Worm (Caenorhabditis elegans) whole organism, young adult: Measurements from ENCODE around the gene phat-8.

Experiments used
- B0261.1 ChIP-seq: sonication (generic microtip); optimal IDR thresholded peaks from 2 replicates; lab custom pipeline; 2016; ENCODE audit warnings: mild to moderate bottlenecking, missing genetic modification characterization, moderate library complexity, missing compliant biosample characterization
- C06A6.2 ChIP-seq: fragments of 200-800 bp; sonication (Bioruptor generic); conservative IDR thresholded peaks from 2 replicates; pipeline ENCODE4 v1.3.6; 2022; ENCODE audit warnings: missing genetic modification characterization, missing compliant biosample characterization
- D2030.7 ChIP-seq: fragments of 200-800 bp; sonication (Bioruptor generic); IDR thresholded peaks from 2 replicates; pipeline ENCODE4 v1.3.6; 2022; ENCODE audit warnings: missing genetic modification reagents, missing genetic modification characterization, missing compliant biosample characterization
- F37B4.10 ChIP-seq: fragments of 200-800 bp; sonication (Bioruptor generic); IDR thresholded peaks from 2 replicates; pipeline ENCODE4 v1.3.6; 2022; ENCODE audit warnings: missing genetic modification characterization, missing compliant biosample characterization
- F57A8.1 ChIP-seq: fragments of 200-800 bp; sonication (Bioruptor generic); optimal IDR thresholded peaks from 2 replicates; lab custom pipeline; 2018; ENCODE audit warnings: mild to moderate bottlenecking, missing genetic modification characterization, moderate library complexity, missing compliant biosample characterization
- F57C9.4 ChIP-seq: sonication (generic microtip); optimal IDR thresholded peaks from 2 replicates; lab custom pipeline; 2017; ENCODE audit warnings: mild to moderate bottlenecking, missing genetic modification characterization, missing compliant biosample characterization
- Y53F4B.3 ChIP-seq: fragments of 200-800 bp; sonication (Bioruptor generic); IDR thresholded peaks from 2 replicates; pipeline ENCODE4 v1.3.6; 2022; ENCODE audit warnings: missing genetic modification reagents, missing genetic modification characterization, missing compliant biosample characterization
- Y79H2A.3 ChIP-seq: fragments of 200-800 bp; sonication (Bioruptor generic); conservative IDR thresholded peaks from 2 replicates; pipeline ENCODE4 v1.3.6; 2022; ENCODE audit warnings: missing genetic modification reagents, missing genetic modification characterization, missing compliant biosample characterization
- ZK185.1 ChIP-seq: sonication (generic microtip); optimal IDR thresholded peaks from 2 replicates; lab custom pipeline; 2016; ENCODE audit warnings: mild to moderate bottlenecking, missing genetic modification characterization, missing compliant biosample characterization; ENCODE audit not compliant: poor library complexity, severe bottlenecking
- akir-1 ChIP-seq: fragments of 200-800 bp; sonication (Bioruptor generic); optimal IDR thresholded peaks from 2 replicates; lab custom pipeline; 2018; ENCODE audit warnings: mild to moderate bottlenecking, missing genetic modification characterization, moderate library complexity, missing compliant biosample characterization
- attf-5 ChIP-seq: fragments of 200-800 bp; sonication (Bioruptor generic); optimal IDR thresholded peaks from 2 replicates; lab custom pipeline; 2018; ENCODE audit warnings: mild to moderate bottlenecking, missing genetic modification characterization, missing compliant biosample characterization
- bed-2 ChIP-seq: fragments of 200-800 bp; sonication (Bioruptor generic); IDR thresholded peaks from 2 replicates; pipeline ENCODE4 v1.3.6; 2022; ENCODE audit warnings: missing genetic modification reagents, missing genetic modification characterization, missing compliant biosample characterization
- ceh-58 ChIP-seq: fragments of 200-800 bp; sonication (Bioruptor generic); IDR thresholded peaks from 2 replicates; pipeline ENCODE4 v1.3.6; 2022; ENCODE audit warnings: missing genetic modification characterization, missing compliant biosample characterization
- die-1 ChIP-seq: sonication (generic microtip); optimal IDR thresholded peaks from 2 replicates; lab custom pipeline; 2016; ENCODE audit warnings: missing genotype, mild to moderate bottlenecking, missing genetic modification characterization, missing compliant biosample characterization
- gei-17 ChIP-seq: fragments of 200-800 bp; sonication (Bioruptor generic); optimal IDR thresholded peaks from 2 replicates; lab custom pipeline; 2018; ENCODE audit warnings: mild to moderate bottlenecking, missing genetic modification characterization, missing compliant biosample characterization
- let-607 ChIP-seq, 2 experiments: fragments of 200-800 bp in 1 of 2; sonication (Bioruptor generic) in 1 of 2; sonication (generic microtip) in 1 of 2; optimal IDR thresholded peaks; 2 replicates each; lab custom pipeline; 2016 to 2018; ENCODE audit warnings: mild to moderate bottlenecking in 2 of 2, missing compliant biosample characterization in 2 of 2, missing genetic modification characterization in 2 of 2, moderate library complexity in 2 of 2, missing genotype in 1 of 2
- lin-35 ChIP-seq, 3 experiments: fragments of 150-350 bp in 2 of 3; sonication (generic microtip) in 1 of 3; optimal IDR thresholded peaks; 2 replicates each; lab custom pipeline; 2014 to 2018; ENCODE audit warnings: missing biosample characterization in 3 of 3, missing genetic modification characterization in 3 of 3, missing genetic modification reagents in 3 of 3
- lsy-27 ChIP-seq: sonication (generic microtip); optimal IDR thresholded peaks from 2 replicates; lab custom pipeline; 2017; ENCODE audit warnings: missing genetic modification characterization, mild to moderate bottlenecking, missing compliant biosample characterization, antibody characterized with exemption, missing genotype, borderline replicate concordance; ENCODE audit not compliant: insufficient read depth
- madf-8 ChIP-seq: fragments of 200-800 bp; sonication (Bioruptor generic); conservative IDR thresholded peaks from 2 replicates; pipeline ENCODE4 v1.3.6; 2022; ENCODE audit warnings: missing genetic modification reagents, missing genetic modification characterization, missing compliant biosample characterization
- nfya-1 ChIP-seq: sonication (generic microtip); optimal IDR thresholded peaks from 2 replicates; lab custom pipeline; 2017; ENCODE audit warnings: antibody characterized with exemption, missing compliant biosample characterization, missing genetic modification characterization, borderline replicate concordance; ENCODE audit not compliant: insufficient read depth
- nfya-2 ChIP-seq: fragments of 200-800 bp; sonication (Bioruptor generic); IDR thresholded peaks from 2 replicates; pipeline ENCODE4 v1.3.6; 2022; ENCODE audit warnings: missing genetic modification reagents, missing genetic modification characterization, missing compliant biosample characterization
- nhr-120 ChIP-seq: fragments of 200-800 bp; sonication (Bioruptor generic); IDR thresholded peaks from 2 replicates; pipeline ENCODE4 v1.3.6; 2022; ENCODE audit warnings: missing genetic modification characterization, missing compliant biosample characterization
- rcor-1 ChIP-seq: fragments of 200-800 bp; sonication (Bioruptor generic); IDR thresholded peaks from 2 replicates; pipeline ENCODE4 v1.3.6; 2022; ENCODE audit warnings: missing genetic modification reagents, missing genetic modification characterization, missing compliant biosample characterization
- sea-2 ChIP-seq: fragments of 200-800 bp; sonication (Bioruptor generic); IDR thresholded peaks from 2 replicates; pipeline ENCODE4 v1.3.6; 2022; ENCODE audit warnings: missing genetic modification characterization, missing compliant biosample characterization
- snpc-1.1 ChIP-seq: sonication (generic microtip); optimal IDR thresholded peaks from 2 replicates; lab custom pipeline; 2017; ENCODE audit warnings: missing genetic modification characterization, mild to moderate bottlenecking, missing compliant biosample characterization, antibody characterized with exemption, moderate library complexity, missing genotype, missing genetic modification reagents; ENCODE audit not compliant: insufficient read depth
- snpc-1.3 ChIP-seq: sonication (generic microtip); optimal IDR thresholded peaks from 2 replicates; lab custom pipeline; 2017; ENCODE audit warnings: missing genetic modification characterization, mild to moderate bottlenecking, missing compliant biosample characterization, antibody characterized with exemption, moderate library complexity, missing genotype, missing genetic modification reagents; ENCODE audit not compliant: insufficient read depth
- somi-1 ChIP-seq: fragments of 200-800 bp; sonication (Bioruptor generic); optimal IDR thresholded peaks from 2 replicates; lab custom pipeline; 2018; ENCODE audit warnings: mild to moderate bottlenecking, missing genetic modification characterization, missing compliant biosample characterization
- tlf-1 ChIP-seq: fragments of 200-800 bp; sonication (Bioruptor generic); optimal IDR thresholded peaks from 2 replicates; lab custom pipeline; 2018; ENCODE audit warnings: mild to moderate bottlenecking, missing genetic modification characterization, missing compliant biosample characterization
- unc-62 ChIP-seq: fragments of 150-350 bp; optimal IDR thresholded peaks from 2 replicates; lab custom pipeline; 2014; ENCODE audit warnings: missing biosample characterization, missing genetic modification reagents, missing genetic modification characterization
- zim-3 ChIP-seq: sonication (generic microtip); optimal IDR thresholded peaks from 2 replicates; lab custom pipeline; 2017; ENCODE audit warnings: mild to moderate bottlenecking, missing genetic modification characterization, moderate library complexity, missing compliant biosample characterization
- ztf-22 ChIP-seq: fragments of 200-800 bp; sonication (Bioruptor generic); optimal IDR thresholded peaks from 2 replicates; lab custom pipeline; 2018; ENCODE audit warnings: mild to moderate bottlenecking, missing genetic modification characterization, moderate library complexity, missing compliant biosample characterization
- ztf-25 ChIP-seq: fragments of 200-800 bp; sonication (Bioruptor generic); IDR thresholded peaks from 2 replicates; pipeline ENCODE4 v1.3.6; 2022; ENCODE audit warnings: missing genetic modification reagents, missing genetic modification characterization, missing compliant biosample characterization
- ztf-28 ChIP-seq: fragments of 200-800 bp; sonication (Bioruptor generic); IDR thresholded peaks from 2 replicates; pipeline ENCODE4 v1.3.6; 2022; ENCODE audit warnings: missing genetic modification reagents, missing genetic modification characterization, missing compliant biosample characterization

The phat-8 gene

ce11 chrII:12444679-12445376 is 26.8 kb upstream of the phat-8 start, which contains the start of the genes W05H5.1 and pitr-6:
Gene W05H5.1 (minus strand): TSS chrII:12444779.
Gene pitr-6 (plus strand): TSS chrII:12445326.
- 0 out of 2 replicates have a peak, but pooled peaks have one; percentile 15 for TF ChIP-seq ztf-28 (GFP tag; lab: Robert Waterston, UW)
- TF ChIP-seq lsy-27 (tag; lab: Kevin White, UChicago), result no peak

DNA sequence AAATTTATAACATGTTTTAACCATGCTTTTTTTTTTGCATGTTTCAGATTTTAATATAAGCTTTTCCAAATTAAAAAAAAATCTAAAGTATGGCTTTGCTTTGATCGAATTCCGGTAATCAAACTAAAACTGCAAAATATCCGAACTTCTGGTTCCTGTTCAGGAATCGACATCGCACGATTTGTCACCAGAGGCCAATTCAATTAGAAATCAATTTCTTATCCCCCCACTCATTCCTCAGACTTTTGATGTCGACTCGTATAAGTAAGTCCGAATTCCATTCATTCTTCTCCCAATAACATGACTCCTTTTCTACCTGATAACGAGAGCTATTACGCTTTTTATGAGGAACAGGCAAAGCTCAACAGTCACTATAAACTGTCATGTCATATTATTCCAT is 23.4 kb upstream of the phat-8 start, which contains the start of gene srh-27:
Gene srh-27 (plus strand): TSS at position 301 of the 400 bp plus-strand sequence.
- no peak for TF ChIP-seq Y53F4B.3 (GFP tag; lab: Robert Waterston, UW)
- TF ChIP-seq snpc-1.1 (tag; lab: Kevin White, UChicago), result no peak
- no peak for TF ChIP-seq Y79H2A.3 (GFP tag; lab: Robert Waterston, UW)
- no peak for TF ChIP-seq nfya-2 (GFP tag; lab: Robert Waterston, UW)
- no peak for TF ChIP-seq ztf-28 (GFP tag; lab: Robert Waterston, UW)
- no peak for TF ChIP-seq F57C9.4
- TF ChIP-seq B0261.1, result no peak
- no peak for TF ChIP-seq nhr-120

DNA sequence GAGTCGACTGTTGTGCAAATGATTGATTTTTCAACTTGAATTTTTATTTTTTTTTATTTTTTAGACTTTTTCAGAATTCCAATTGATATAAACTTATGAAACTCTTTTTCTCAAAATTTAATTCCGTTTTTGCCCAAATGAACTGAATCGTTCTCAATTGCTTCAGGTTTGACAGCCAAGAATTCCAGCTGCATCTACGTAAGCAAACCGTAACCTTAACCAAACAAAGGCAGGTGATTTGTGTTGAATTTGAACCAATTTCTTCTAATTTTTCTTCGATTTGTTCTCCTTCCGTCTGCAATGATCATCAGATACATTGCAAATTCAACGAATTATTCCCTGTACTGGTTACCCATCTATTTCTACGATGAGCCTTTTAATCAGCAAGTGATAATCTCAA is 21.8 kb upstream of the phat-8 start, which contains the start of gene sre-34:
Gene sre-34 (plus strand): TSS at position 301 of the 400 bp plus-strand sequence.
- TF ChIP-seq sea-2 (GFP tag; lab: Robert Waterston, UW) (no peak), madf-8 (GFP tag; lab: Robert Waterston, UW) (no peak), snpc-1.3 (tag; lab: Kevin White, UChicago) (no peak), attf-5 (GFP tag; lab: Kevin White, UChicago) (no peak), rcor-1 (GFP tag; lab: Robert Waterston, UW) (no peak), somi-1 (GFP tag; lab: Kevin White, UChicago) (no peak), F57C9.4 (no peak), die-1 (tag; lab: Kevin White, UChicago) (no peak), C06A6.2 (GFP tag; lab: Robert Waterston, UW) (no peak), ztf-22 (GFP tag; lab: Kevin White, UChicago) (no peak), lin-35 (GFP tag; optimal IDR thresholded peaks at IDR 0.05; lab: Kevin White, UChicago) (no peak)

- TF ChIP-seq akir-1, result no peak
- no peak for TF ChIP-seq sea-2 (GFP tag; lab: Robert Waterston, UW)
- no peak for TF ChIP-seq nfya-1 (tag; lab: Kevin White, UChicago)
- TF ChIP-seq unc-62 (GFP tag; lab: Kevin White, UChicago), result no peak
- TF ChIP-seq D2030.7, result no peak
- TF ChIP-seq ZK185.1, result no peak
- TF ChIP-seq zim-3 (tag; lab: Kevin White, UChicago), result no peak
- TF ChIP-seq F37B4.10 (GFP tag; lab: Robert Waterston, UW), result no peak
- no peak for TF ChIP-seq gei-17 (GFP tag; lab: Kevin White, UChicago)
- no peak for TF ChIP-seq bed-2
- TF ChIP-seq let-607 (tag; optimal IDR thresholded peaks at IDR 0.05; lab: Kevin White, UChicago), result no peak
- TF ChIP-seq tlf-1 (GFP tag; lab: Kevin White, UChicago), result no peak
- no peak for TF ChIP-seq ztf-25 (GFP tag; lab: Robert Waterston, UW)
- no peak for TF ChIP-seq F57A8.1 (GFP tag; lab: Kevin White, UChicago)
- TF ChIP-seq ceh-58 (GFP tag; lab: Robert Waterston, UW), result no peak
Measured at ce11 chrII:12452754-12453352, 18.8 kb upstream of the phat-8 start, which contains the start of the genes sre-35 and sre-33. Gene sre-35 (minus strand): TSS chrII:12452854. Gene sre-33 (plus strand): TSS chrII:12453302.
